Fruit fly (Drosophila melanogaster) whole organism, prepupa: ENCODE measurements around the gene Cp7Fa.

ENCODE experiments used
- CG11294 ChIP-seq: fragments of 200-800 bp; sonication (Bioruptor generic); IDR thresholded peaks from 2 replicates; pipeline ENCODE4 v1.3.6; 2022; ENCODE audit warnings: missing biosample characterization, missing genetic modification characterization
- CG11902 ChIP-seq: fragments of 200-800 bp; sonication (Bioruptor generic); optimal IDR thresholded peaks from 3 replicates; lab custom pipeline; 2016; ENCODE audit warnings: missing biosample characterization, missing genetic modification characterization
- CG1621 ChIP-seq: fragments of 200-800 bp; sonication (Bioruptor generic); optimal IDR thresholded peaks from 3 replicates; lab custom pipeline; 2018; ENCODE audit warnings: missing biosample characterization, mild to moderate bottlenecking, missing genetic modification characterization
- CG16779 ChIP-seq: fragments of 200-800 bp; sonication (Bioruptor generic); optimal IDR thresholded peaks from 3 replicates; lab custom pipeline; 2017; ENCODE audit warnings: missing biosample characterization, mild to moderate bottlenecking, missing genetic modification characterization
- CG3032 ChIP-seq: fragments of 200-800 bp; optimal IDR thresholded peaks from 2 replicates; lab custom pipeline; 2019; ENCODE audit warnings: missing biosample characterization, mild to moderate bottlenecking, missing genetic modification characterization, moderate library complexity
- CG32006 ChIP-seq: fragments of 200-800 bp; sonication (Bioruptor generic); optimal IDR thresholded peaks from 3 replicates; lab custom pipeline; 2017; ENCODE audit warnings: missing biosample characterization, mild to moderate bottlenecking, missing genetic modification characterization
- CG34406 ChIP-seq: fragments of 200-800 bp; sonication (Bioruptor generic); optimal IDR thresholded peaks from 3 replicates; lab custom pipeline; 2016; ENCODE audit warnings: missing biosample characterization, missing genetic modification characterization
- CG6163 ChIP-seq: fragments of 200-800 bp; sonication (Bioruptor generic); IDR thresholded peaks from 3 replicates; pipeline ENCODE4 v1.3.6; 2022; ENCODE audit warnings: missing biosample characterization, missing genetic modification characterization
- CG6792 ChIP-seq: fragments of 200-800 bp; sonication (Bioruptor generic); optimal IDR thresholded peaks from 3 replicates; lab custom pipeline; 2016; ENCODE audit warnings: missing biosample characterization, missing genetic modification characterization
- CG6808 ChIP-seq: fragments of 200-800 bp; sonication (Bioruptor generic); optimal IDR thresholded peaks from 3 replicates; lab custom pipeline; 2017; ENCODE audit warnings: missing biosample characterization, missing genetic modification characterization, mild to moderate bottlenecking, moderate library complexity, missing genetic modification reagents
- CG7368 ChIP-seq: fragments of 200-800 bp; sonication (Bioruptor generic); optimal IDR thresholded peaks from 3 replicates; lab custom pipeline; 2016; ENCODE audit warnings: missing biosample characterization, missing genetic modification characterization
- CG8119 ChIP-seq: fragments of 200-800 bp; sonication (Bioruptor generic); IDR thresholded peaks from 3 replicates; pipeline ENCODE4 v1.3.6; 2022; ENCODE audit warnings: missing biosample characterization, missing genetic modification characterization
- CG8319 ChIP-seq: fragments of 200-800 bp; sonication (Bioruptor generic); optimal IDR thresholded peaks from 3 replicates; lab custom pipeline; 2016; ENCODE audit warnings: missing biosample characterization, missing genetic modification characterization
- Eip75B ChIP-seq: fragments of 200-800 bp; sonication (Bioruptor generic); optimal IDR thresholded peaks from 3 replicates; lab custom pipeline; 2016; ENCODE audit warnings: missing biosample characterization, missing genetic modification characterization
- Eip78C ChIP-seq: fragments of 200-800 bp; sonication (Bioruptor generic); peaks from one replicate; lab custom pipeline; 2016; ENCODE audit warnings: missing biosample characterization, missing genetic modification characterization
- Eip93F ChIP-seq: fragments of 200-800 bp; sonication (Bioruptor generic); optimal IDR thresholded peaks from 2 replicates; lab custom pipeline; 2016; ENCODE audit warnings: missing biosample characterization, mild to moderate bottlenecking, missing genetic modification characterization
- Ets96B ChIP-seq: fragments of 200-800 bp; optimal IDR thresholded peaks from 2 replicates; lab custom pipeline; 2019; ENCODE audit warnings: missing biosample characterization, mild to moderate bottlenecking, missing genetic modification characterization, moderate library complexity
- Gug ChIP-seq: fragments of 200-800 bp; sonication (Bioruptor generic); IDR thresholded peaks from 2 replicates; pipeline ENCODE4 v1.3.6; 2022; ENCODE audit warnings: missing biosample characterization, missing genetic modification characterization
- Hr38 ChIP-seq: sonication (Bioruptor generic); optimal IDR thresholded peaks from 2 replicates; lab custom pipeline; 2016; ENCODE audit warnings: missing biosample characterization, missing genetic modification characterization
- Hr39 ChIP-seq: fragments of 200-800 bp; sonication (Bioruptor generic); optimal IDR thresholded peaks from 2 replicates; lab custom pipeline; 2016; ENCODE audit warnings: missing biosample characterization, missing genetic modification characterization
- Hr4 ChIP-seq: fragments of 200-800 bp; sonication (Bioruptor generic); optimal IDR thresholded peaks from 3 replicates; lab custom pipeline; 2016; ENCODE audit warnings: missing biosample characterization, missing genetic modification characterization
- Lpt ChIP-seq: fragments of 200-800 bp; sonication (Bioruptor generic); optimal IDR thresholded peaks from 3 replicates; lab custom pipeline; 2016; ENCODE audit warnings: missing biosample characterization, missing genetic modification characterization
- OdsH ChIP-seq: fragments of 200-800 bp; sonication (Bioruptor generic); optimal IDR thresholded peaks from 3 replicates; lab custom pipeline; 2016; ENCODE audit warnings: missing biosample characterization, missing genetic modification characterization
- Smox ChIP-seq: fragments of 200-800 bp; sonication (Bioruptor generic); optimal IDR thresholded peaks from 3 replicates; lab custom pipeline; 2016; ENCODE audit warnings: missing biosample characterization, missing genetic modification characterization
- Sox102F ChIP-seq: fragments of 200-800 bp; sonication (Bioruptor generic); optimal IDR thresholded peaks from 2 replicates; lab custom pipeline; 2016; ENCODE audit warnings: missing biosample characterization, mild to moderate bottlenecking, missing genetic modification characterization
- Sox14 ChIP-seq: fragments of 200-800 bp; sonication (Bioruptor generic); optimal IDR thresholded peaks from 3 replicates; lab custom pipeline; 2016; ENCODE audit warnings: missing biosample characterization, missing genetic modification characterization
- Sox15 ChIP-seq: fragments of 200-800 bp; sonication (Bioruptor generic); optimal IDR thresholded peaks from 3 replicates; lab custom pipeline; 2016; ENCODE audit warnings: missing biosample characterization, missing genetic modification characterization
- achi ChIP-seq: fragments of 200-800 bp; sonication (Bioruptor generic); optimal IDR thresholded peaks from 3 replicates; lab custom pipeline; 2016; ENCODE audit warnings: missing biosample characterization, missing genetic modification characterization
- acj6 ChIP-seq: fragments of 200-800 bp; sonication (Bioruptor generic); optimal IDR thresholded peaks from 3 replicates; lab custom pipeline; 2016; ENCODE audit warnings: missing biosample characterization, missing genetic modification characterization
- cyc ChIP-seq: fragments of 200-800 bp; sonication (Bioruptor generic); optimal IDR thresholded peaks from 3 replicates; lab custom pipeline; 2016; ENCODE audit warnings: missing biosample characterization, missing genetic modification characterization
- dac ChIP-seq: fragments of 200-800 bp; sonication (Bioruptor generic); optimal IDR thresholded peaks from 2 replicates; lab custom pipeline; 2017; ENCODE audit warnings: missing biosample characterization, mild to moderate bottlenecking, missing genetic modification characterization
- dsx ChIP-seq: fragments of 200-800 bp; optimal IDR thresholded peaks from 3 replicates; lab custom pipeline; 2019; ENCODE audit warnings: missing biosample characterization, mild to moderate bottlenecking, missing genetic modification characterization, moderate library complexity; ENCODE audit not compliant: poor library complexity, severe bottlenecking
- eg ChIP-seq: fragments of 200-800 bp; sonication (Bioruptor generic); IDR thresholded peaks from 3 replicates; pipeline ENCODE4 v1.3.6; 2022; ENCODE audit warnings: missing biosample characterization, missing genetic modification characterization
- esn ChIP-seq: fragments of 200-800 bp; sonication (Bioruptor generic); optimal IDR thresholded peaks from 2 replicates; lab custom pipeline; 2016; ENCODE audit warnings: missing biosample characterization, mild to moderate bottlenecking, missing genetic modification characterization, moderate library complexity
- fd59A ChIP-seq: fragments of 200-800 bp; sonication (Bioruptor generic); optimal IDR thresholded peaks from 2 replicates; lab custom pipeline; 2017; ENCODE audit warnings: missing biosample characterization, mild to moderate bottlenecking, missing genetic modification characterization, missing genetic modification reagents
- lz ChIP-seq: fragments of 200-800 bp; sonication (Bioruptor generic); optimal IDR thresholded peaks from 3 replicates; lab custom pipeline; 2016; ENCODE audit warnings: missing biosample characterization, missing genetic modification characterization
- net ChIP-seq: fragments of 200-800 bp; sonication (Bioruptor generic); optimal IDR thresholded peaks from 3 replicates; lab custom pipeline; 2016; ENCODE audit warnings: missing biosample characterization, missing genetic modification characterization
- pdm3 ChIP-seq: fragments of 200-800 bp; sonication (Bioruptor generic); optimal IDR thresholded peaks from 3 replicates; lab custom pipeline; 2016; ENCODE audit warnings: missing biosample characterization, missing genetic modification characterization
- salr ChIP-seq, 2 experiments: fragments of 200-800 bp; sonication (Bioruptor generic); optimal IDR thresholded peaks; 3 replicates each; lab custom pipeline; 2016 to 2018; ENCODE audit warnings: missing biosample characterization in 2 of 2, missing genetic modification characterization in 2 of 2, mild to moderate bottlenecking in 1 of 2
- svp ChIP-seq: fragments of 200-800 bp; sonication (Bioruptor generic); peaks from one replicate; lab custom pipeline; 2016; ENCODE audit warnings: missing biosample characterization, missing genetic modification characterization
- topi ChIP-seq: fragments of 200-800 bp; sonication (Bioruptor generic); optimal IDR thresholded peaks from 3 replicates; lab custom pipeline; 2016; ENCODE audit warnings: missing biosample characterization, missing genetic modification characterization

The Cp7Fa gene

DNA sequence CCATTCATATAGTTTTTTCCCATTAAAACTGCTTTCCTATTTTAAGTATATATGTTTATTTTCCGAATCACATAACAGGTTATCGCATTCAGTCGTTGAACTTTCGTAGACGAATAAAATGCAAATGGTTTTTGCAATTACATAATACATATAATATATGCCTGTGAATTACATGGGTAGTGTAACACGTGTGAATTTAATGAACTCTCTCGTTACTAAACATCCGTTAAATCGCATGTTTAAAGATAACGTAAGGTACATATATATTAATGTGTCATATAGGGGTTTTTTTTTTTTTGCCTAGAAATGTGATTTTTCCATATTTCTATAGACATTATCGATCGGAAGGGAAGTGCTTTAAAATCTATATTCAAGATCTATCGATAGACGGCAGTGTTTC, 1.1 kb upstream of the Cp7Fa start:
- no peak for TF ChIP-seq dac (GFP tag; lab: Kevin White, UChicago)
- TF ChIP-seq Hr38 (GFP tag; lab: Kevin White, UChicago) = no peak
- no peak for TF ChIP-seq acj6 (GFP tag; lab: Kevin White, UChicago)
- no peak for TF ChIP-seq CG8319 (GFP tag; lab: Kevin White, UChicago)

DNA sequence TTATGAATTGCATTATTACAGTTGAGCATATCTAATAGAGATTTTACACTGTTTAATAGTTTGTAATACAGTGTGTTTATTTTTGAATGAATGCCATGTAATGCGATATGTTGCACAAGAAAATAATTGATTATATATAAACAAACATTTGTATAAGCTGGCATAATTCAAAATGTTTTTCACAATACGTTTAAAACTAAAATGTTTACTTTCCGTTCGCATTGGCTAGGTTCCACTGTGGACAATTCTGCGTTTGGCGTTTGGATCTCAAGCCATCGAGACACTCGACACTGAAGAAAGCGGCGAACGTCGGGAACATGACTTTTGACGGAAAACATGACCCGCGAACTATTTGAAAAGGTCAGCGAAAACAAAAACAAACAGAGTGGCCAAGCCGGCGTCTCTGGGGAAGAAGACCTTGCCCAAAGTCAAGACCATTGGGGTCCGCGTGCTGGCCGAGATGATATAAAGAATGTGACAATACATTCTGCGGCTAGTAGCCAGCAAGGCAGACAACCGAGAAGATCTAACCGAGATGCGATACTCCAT, 2.7 kb downstream of the Cp7Fa start, which contains the start of gene Cp7Fb:
Gene Cp7Fb, plus strand, starts transcription at position 499 of the 549 bp plus-strand sequence.
- TF ChIP-seq CG6163 (no peak), Hr4 (no peak), lz (GFP tag; lab: Kevin White, UChicago) (no peak), CG1621 (no peak), dsx (GFP tag; lab: Kevin White, UChicago) (no peak), CG11902 (GFP tag; lab: Kevin White, UChicago) (no peak), CG6808 (no peak), CG8319 (GFP tag; lab: Kevin White, UChicago) (no peak), CG8119 (GFP tag; lab: Robert Waterston, UW) (no peak)

DNA sequence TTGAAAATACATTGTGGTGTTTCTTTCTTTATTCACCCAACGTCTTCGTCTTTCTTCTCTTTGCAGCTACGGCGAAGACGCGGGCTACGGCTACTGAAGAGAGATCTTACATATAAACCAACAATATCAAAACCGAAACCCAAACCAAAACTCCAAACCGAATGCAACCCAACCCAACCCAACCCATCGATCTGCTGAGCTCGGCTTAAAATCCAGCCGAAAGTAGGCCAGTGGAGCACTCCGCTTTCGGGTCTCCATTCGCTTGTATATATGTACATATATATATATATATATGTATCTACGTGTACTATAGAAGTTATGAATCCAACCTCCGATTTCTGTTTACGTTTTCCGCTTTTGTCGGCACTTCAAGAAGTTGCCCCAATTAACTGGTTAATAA, 5.0 kb downstream of the Cp7Fa start:
- TF ChIP-seq dac (GFP tag; lab: Kevin White, UChicago) (no peak), CG3032 (tag; lab: Kevin White, UChicago) (no peak), Smox (GFP tag; lab: Kevin White, UChicago) (no peak), Gug (GFP tag; lab: Robert Waterston, UW) (no peak), CG34406 (no peak), fd59A (no peak), esn (no peak), Eip93F (GFP tag; lab: Kevin White, UChicago) (no peak), acj6 (GFP tag; lab: Kevin White, UChicago) (no peak), CG6808 (no peak), net (no peak), Hr38 (GFP tag; lab: Kevin White, UChicago) (no peak), CG32006 (no peak), salr (GFP tag; optimal IDR thresholded peaks at IDR 0.05; lab: Kevin White, UChicago) (no peak), CG6792 (no peak)

DNA sequence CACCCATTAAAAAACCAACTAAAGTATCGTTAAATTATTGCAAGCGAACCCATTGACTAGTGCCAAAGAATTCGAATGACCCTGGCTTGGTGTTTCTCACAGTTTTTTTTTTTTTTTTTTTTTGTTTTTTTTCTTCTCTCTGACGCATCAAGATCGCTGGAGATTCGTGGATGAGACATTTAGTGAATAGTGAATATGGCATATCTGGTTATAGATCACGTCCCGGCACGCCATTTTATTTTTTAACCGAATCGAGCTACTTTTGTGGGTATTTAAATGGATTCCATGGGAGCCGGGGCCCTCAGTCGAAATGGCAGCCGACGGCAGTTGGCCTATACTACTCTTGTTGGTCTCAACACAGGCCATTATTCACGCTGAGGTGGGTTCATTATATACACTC, 6.1 kb downstream of the Cp7Fa start, which contains the start of gene Cp7Fc:
Gene Cp7Fc, plus strand, starts transcription at position 301 of the 400 bp plus-strand sequence.
- TF ChIP-seq achi (GFP tag; lab: Kevin White, UChicago) = no peak
- TF ChIP-seq eg (GFP tag; lab: Robert Waterston, UW) = no peak
- no peak for TF ChIP-seq CG7368
- TF ChIP-seq CG8319 (GFP tag; lab: Kevin White, UChicago) = no peak
- no peak for TF ChIP-seq pdm3 (GFP tag; lab: Kevin White, UChicago)
- no peak for TF ChIP-seq OdsH (GFP tag; lab: Kevin White, UChicago)
- no peak for TF ChIP-seq Eip93F (GFP tag; lab: Kevin White, UChicago)
- no peak for TF ChIP-seq Eip75B (GFP tag; lab: Kevin White, UChicago)
- TF ChIP-seq topi = no peak
- no peak for TF ChIP-seq cyc (GFP tag; lab: Kevin White, UChicago)

DNA sequence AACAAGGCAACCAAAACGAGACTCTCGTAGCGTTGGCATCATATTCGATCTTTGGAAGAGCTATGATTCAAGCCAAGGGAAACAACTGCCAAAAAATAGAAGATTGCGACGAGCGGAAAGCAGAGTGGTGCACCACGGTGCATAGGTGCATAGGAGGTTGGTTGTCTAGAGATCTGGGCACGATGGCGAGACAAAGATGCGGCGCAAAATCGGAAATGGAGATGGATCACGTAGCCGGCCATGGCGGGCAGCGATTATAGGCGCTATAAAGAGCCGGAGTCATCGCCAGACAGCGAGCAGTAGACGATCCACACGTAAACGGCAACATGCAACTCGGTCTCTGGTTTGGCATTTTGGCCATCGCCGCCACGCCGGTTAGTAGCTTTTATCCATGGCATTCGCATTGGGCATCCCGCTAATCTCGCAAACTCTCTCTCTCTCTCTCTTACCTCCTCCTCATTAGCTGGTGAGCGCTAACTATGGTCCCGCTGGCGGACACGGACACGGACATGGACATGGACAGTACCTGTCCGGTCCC, 8.4 kb downstream of the Cp7Fa start, which contains the start of gene Cp36:
Gene Cp36, plus strand, starts transcription at position 289 of the 538 bp plus-strand sequence.
- TF ChIP-seq CG34406 (no peak), Sox15 (GFP tag; lab: Kevin White, UChicago) (no peak), CG1621 (no peak), Ets96B (tag; lab: Kevin White, UChicago) (no peak), Lpt (GFP tag; lab: Kevin White, UChicago) (no peak), achi (GFP tag; lab: Kevin White, UChicago) (no peak), Eip78C (no peak), Hr39 (GFP tag; lab: Kevin White, UChicago) (no peak), Eip75B (GFP tag; lab: Kevin White, UChicago) (no peak), Sox14 (GFP tag; lab: Kevin White, UChicago) (no peak), svp (no peak), Sox102F (GFP tag; lab: Kevin White, UChicago) (no peak), CG11294 (no peak), CG16779 (no peak), CG6163 (no peak), CG8319 (GFP tag; lab: Kevin White, UChicago) (no peak)
